Fruit fly (Drosophila melanogaster): Measurements from ENCODE around the gene CG46426.

CG46426 gene

dm6 chr2L:11807697-11808226 is 34.9 kb upstream of the CG46426 start (continued):
- peak; percentile 34; the same call in 1 of the 2 replicates for TF ChIP-seq CG32532 (GFP tag; IDR thresholded peaks at IDR 0.05)
- TF ChIP-seq Ptx1 (GFP tag; IDR thresholded peaks at IDR 0.05), result no peak
- no peak for TF ChIP-seq CG4854 (GFP tag; optimal IDR thresholded peaks at IDR 0.05)
- no peak for TF ChIP-seq CG10979 (tag; optimal IDR thresholded peaks at IDR 0.05)
- no peak for TF ChIP-seq Meics (GFP tag; optimal IDR thresholded peaks at IDR 0.05)
- no peak for TF ChIP-seq hb (GFP tag; IDR thresholded peaks at IDR 0.05; ENCODE audit: partially characterized antibody)
- TF ChIP-seq en (GFP tag; optimal IDR thresholded peaks at IDR 0.05), result no peak
- TF ChIP-seq CG6254 (GFP tag; optimal IDR thresholded peaks at IDR 0.05), result no peak
- TF ChIP-seq ssp (GFP tag; IDR thresholded peaks at IDR 0.05), result no peak
- no peak for TF ChIP-seq Doc3 (GFP tag; IDR thresholded peaks at IDR 0.05; ENCODE audit: partially characterized antibody)
- TF ChIP-seq Hr39 (optimal IDR thresholded peaks at IDR 0.05), result no peak
- no peak for TF ChIP-seq CG11085 (GFP tag; IDR thresholded peaks at IDR 0.05)
- TF ChIP-seq bbx (GFP tag; IDR thresholded peaks at IDR 0.05; ENCODE audit: partially characterized antibody), result peak; percentile 47
- TF ChIP-seq CG17912 (GFP tag; optimal IDR thresholded peaks at IDR 0.05), result no peak
- no peak for TF ChIP-seq CG4282 (GFP tag; optimal IDR thresholded peaks at IDR 0.05)
- TF ChIP-seq org-1 (GFP tag; optimal IDR thresholded peaks at IDR 0.05), result no peak
- TF ChIP-seq CoRest (tag; optimal IDR thresholded peaks at IDR 0.05), result no peak
- no peak for TF ChIP-seq CG10565 (GFP tag; optimal IDR thresholded peaks at IDR 0.05)
- TF ChIP-seq gsb-n (tag; optimal IDR thresholded peaks at IDR 0.05), result peak; percentile 22
- TF ChIP-seq CG10321 (GFP tag; IDR thresholded peaks at IDR 0.05), result no peak
- no peak for TF ChIP-seq Camta (GFP tag; optimal IDR thresholded peaks at IDR 0.05)
- TF ChIP-seq Doc2 (GFP tag; IDR thresholded peaks at IDR 0.05), result no peak
- peak; percentile 61 for TF ChIP-seq HmgD (GFP tag; optimal IDR thresholded peaks at IDR 0.05)
- TF ChIP-seq CG13894 (tag; optimal IDR thresholded peaks at IDR 0.05), result peak; percentile 78
- 0 out of 3 replicates have a peak, but pooled peaks have one; percentile 32 for TF ChIP-seq CG11695 (GFP tag; IDR thresholded peaks at IDR 0.05)
- no peak for TF ChIP-seq D19A (tag; optimal IDR thresholded peaks at IDR 0.05)
- TF ChIP-seq pan (optimal IDR thresholded peaks at IDR 0.05), result no peak
- TF ChIP-seq pan (GFP tag; optimal IDR thresholded peaks at IDR 0.05 in 1 of 2, IDR thresholded peaks at IDR 0.05 in 1 of 2), result no peak
- TF ChIP-seq Sry-β (GFP tag; optimal IDR thresholded peaks at IDR 0.05), result no peak
- no peak for TF ChIP-seq Oli (tag; optimal IDR thresholded peaks at IDR 0.05)
- TF ChIP-seq CG1529 (GFP tag; optimal IDR thresholded peaks at IDR 0.05), result no peak
- no peak for TF ChIP-seq Taf1 (GFP tag; IDR thresholded peaks at IDR 0.05)
- TF ChIP-seq toy (GFP tag; IDR thresholded peaks at IDR 0.05), result no peak
- no peak for TF ChIP-seq ase (GFP tag; IDR thresholded peaks at IDR 0.05)
- no peak for TF ChIP-seq CG3995 (GFP tag; optimal IDR thresholded peaks at IDR 0.05)
- peak; percentile 28 for TF ChIP-seq CG3163 (GFP tag; optimal IDR thresholded peaks at IDR 0.05)
- TF ChIP-seq CG7271 (tag; optimal IDR thresholded peaks at IDR 0.05), result no peak
- no peak for TF ChIP-seq Aef1 (GFP tag; IDR thresholded peaks at IDR 0.05)
- peak; percentile 18 for TF ChIP-seq mam (GFP tag; optimal IDR thresholded peaks at IDR 0.05)
- TF ChIP-seq CG3407 (GFP tag; optimal IDR thresholded peaks at IDR 0.05), result no peak
- no peak for TF ChIP-seq CG2678 (tag; optimal IDR thresholded peaks at IDR 0.05)
- TF ChIP-seq CG42726 (GFP tag; IDR thresholded peaks at IDR 0.05; ENCODE audit: partially characterized antibody), result peak; percentile 81
- TF ChIP-seq wek (GFP tag; optimal IDR thresholded peaks at IDR 0.05), result no peak
- no peak for TF ChIP-seq hkb (optimal IDR thresholded peaks at IDR 0.05)
- TF ChIP-seq hkb (GFP tag; IDR thresholded peaks at IDR 0.05), result no peak
- peak; percentile 87 for TF ChIP-seq CG10543 (GFP tag; optimal IDR thresholded peaks at IDR 0.05)
- TF ChIP-seq dysf (GFP tag; IDR thresholded peaks at IDR 0.05), result no peak
- TF ChIP-seq klu (GFP tag; IDR thresholded peaks at IDR 0.05), result no peak
- no peak for TF ChIP-seq CG9215 (GFP tag; IDR thresholded peaks at IDR 0.05)
- peak; percentile 44 for TF ChIP-seq B-H2 (GFP tag; optimal IDR thresholded peaks at IDR 0.05)
- peak; percentile 94 for TF ChIP-seq Med (GFP tag)
- TF ChIP-seq CG5180 (GFP tag; optimal IDR thresholded peaks at IDR 0.05), result no peak
